Fruit fly (Drosophila melanogaster) whole organism, embryonic: ENCODE data around the gene CG16959.

Experiments
- Atf-2 ChIP-seq: fragments of 200-800 bp; sonication (Bioruptor generic); optimal IDR thresholded peaks from 2 replicates; lab custom pipeline; 2016; ENCODE audit warnings: missing biosample characterization, missing genetic modification characterization
- CG10147 ChIP-seq: fragments of 200-800 bp; sonication (Bioruptor generic); optimal IDR thresholded peaks from 2 replicates; lab custom pipeline; 2019; ENCODE audit warnings: missing biosample characterization, mild to moderate bottlenecking, missing genetic modification characterization, moderate library complexity
- CG10366 ChIP-seq: fragments of 200-800 bp; sonication (Bioruptor generic); IDR thresholded peaks from 2 replicates; pipeline ENCODE4 v1.3.6; 2022; ENCODE audit warnings: missing biosample characterization, missing genetic modification characterization
- CG10543 ChIP-seq: fragments of 200-800 bp; sonication (Bioruptor generic); optimal IDR thresholded peaks from 3 replicates; lab custom pipeline; 2017; ENCODE audit warnings: missing biosample characterization, mild to moderate bottlenecking, missing genetic modification characterization, moderate library complexity
- CG12391 ChIP-seq: fragments of 200-800 bp; sonication (Bioruptor generic); optimal IDR thresholded peaks from 3 replicates; lab custom pipeline; 2018; ENCODE audit warnings: missing biosample characterization, mild to moderate bottlenecking, missing genetic modification characterization, moderate library complexity
- CG12659 ChIP-seq: fragments of 200-800 bp; sonication (Bioruptor generic); optimal IDR thresholded peaks from 3 replicates; lab custom pipeline; 2017; ENCODE audit warnings: mild to moderate bottlenecking, missing biosample characterization, missing genetic modification reagents, missing genetic modification characterization
- CG12769 ChIP-seq: fragments of 200-800 bp; sonication (Bioruptor generic); optimal IDR thresholded peaks from 2 replicates; lab custom pipeline; 2019; ENCODE audit warnings: missing biosample characterization, mild to moderate bottlenecking, missing genetic modification characterization, moderate library complexity
- CG13287 ChIP-seq: fragments of 200-800 bp; sonication (Bioruptor generic); IDR thresholded peaks from 2 replicates; pipeline ENCODE4 v1.3.6; 2022; ENCODE audit warnings: missing biosample characterization, missing genetic modification characterization; ENCODE audit not compliant: partially characterized antibody
- CG13424 ChIP-seq: fragments of 200-800 bp; sonication (Bioruptor generic); optimal IDR thresholded peaks from 2 replicates; lab custom pipeline; 2019; ENCODE audit warnings: missing biosample characterization, mild to moderate bottlenecking, missing genetic modification characterization, moderate library complexity
- CG14050 ChIP-seq: fragments of 200-800 bp; sonication (Bioruptor generic); IDR thresholded peaks from 3 replicates; pipeline ENCODE4 v1.3.6; 2022; ENCODE audit warnings: missing biosample characterization, missing genetic modification characterization
- CG15269 ChIP-seq: fragments of 200-800 bp; sonication (Bioruptor generic); optimal IDR thresholded peaks from 2 replicates; lab custom pipeline; 2018; ENCODE audit warnings: missing biosample characterization, mild to moderate bottlenecking, missing genetic modification characterization, moderate library complexity
- CG15479 ChIP-seq: fragments of 200-800 bp; sonication (Bioruptor generic); optimal IDR thresholded peaks from 3 replicates; lab custom pipeline; 2019; ENCODE audit warnings: missing biosample characterization, mild to moderate bottlenecking, missing genetic modification characterization, moderate library complexity
- CG17361 ChIP-seq: fragments of 200-800 bp; sonication (Bioruptor generic); IDR thresholded peaks from 3 replicates; pipeline ENCODE4 v1.3.6; 2022; ENCODE audit warnings: missing biosample characterization, missing genetic modification characterization
- CG17612 ChIP-seq: fragments of 200-800 bp; sonication (Bioruptor generic); IDR thresholded peaks from 2 replicates; pipeline ENCODE4 v1.3.6; 2022; ENCODE audit warnings: missing biosample characterization, missing genetic modification characterization
- CG31224 ChIP-seq: fragments of 200-800 bp; sonication (Bioruptor generic); IDR thresholded peaks from 2 replicates; pipeline ENCODE4 v1.3.6; 2022; ENCODE audit warnings: missing biosample characterization, missing genetic modification characterization
- CG31441 ChIP-seq: fragments of 200-800 bp; sonication (Bioruptor generic); IDR thresholded peaks from 2 replicates; pipeline ENCODE4 v1.3.6; 2022; ENCODE audit warnings: missing biosample characterization, missing genetic modification characterization
- CG34422 ChIP-seq: fragments of 200-800 bp; sonication (Bioruptor generic); IDR thresholded peaks from 3 replicates; pipeline ENCODE4 v1.3.6; 2022; ENCODE audit warnings: missing biosample characterization, missing genetic modification characterization
- CG4424 ChIP-seq: fragments of 200-800 bp; sonication (Bioruptor generic); optimal IDR thresholded peaks from 3 replicates; lab custom pipeline; 2016; ENCODE audit warnings: missing biosample characterization, missing genetic modification characterization
- CG4617 ChIP-seq: fragments of 200-800 bp; sonication (Bioruptor generic); optimal IDR thresholded peaks from 3 replicates; lab custom pipeline; 2016; ENCODE audit warnings: missing biosample characterization, missing genetic modification characterization, borderline replicate concordance
- CG4730 ChIP-seq: fragments of 200-800 bp; sonication (Bioruptor generic); IDR thresholded peaks from 2 replicates; pipeline ENCODE4 v1.3.6; 2022; ENCODE audit warnings: missing biosample characterization, missing genetic modification characterization
- CG8924 ChIP-seq: fragments of 200-800 bp; optimal IDR thresholded peaks from 3 replicates; lab custom pipeline; 2019; ENCODE audit warnings: missing biosample characterization, mild to moderate bottlenecking, missing genetic modification characterization, moderate library complexity
- CG9876 ChIP-seq: fragments of 200-800 bp; sonication (Bioruptor generic); optimal IDR thresholded peaks from 2 replicates; lab custom pipeline; 2016; ENCODE audit warnings: missing biosample characterization, missing genetic modification characterization
- CG9932 ChIP-seq: fragments of 200-800 bp; sonication (Bioruptor generic); IDR thresholded peaks from 2 replicates; pipeline ENCODE4 v1.3.6; 2022; ENCODE audit warnings: missing biosample characterization, missing genetic modification characterization
- Chrac-16 ChIP-seq: fragments of 200-800 bp; sonication (Bioruptor generic); optimal IDR thresholded peaks from 3 replicates; lab custom pipeline; 2016; ENCODE audit warnings: missing biosample characterization, missing genetic modification characterization
- D ChIP-seq, 2 experiments: fragments of 200-800 bp in 1 of 2; fragments of >200 bp in 1 of 2; sonication (Bioruptor generic) in 1 of 2; optimal IDR thresholded peaks; 2 replicates in 1 of 2; 3 replicates in 1 of 2; lab custom pipeline; 2017; ENCODE audit warnings: mild to moderate bottlenecking in 1 of 2, missing biosample characterization in 1 of 2, missing genetic modification characterization in 1 of 2, missing genetic modification reagents in 1 of 2
- D19A ChIP-seq: fragments of 200-800 bp; optimal IDR thresholded peaks from 3 replicates; lab custom pipeline; 2019; ENCODE audit warnings: missing biosample characterization, mild to moderate bottlenecking, missing genetic modification characterization, moderate library complexity
- Dek ChIP-seq: fragments of 200-800 bp; sonication (Bioruptor generic); optimal IDR thresholded peaks from 3 replicates; lab custom pipeline; 2019; ENCODE audit warnings: missing biosample characterization, mild to moderate bottlenecking, missing genetic modification characterization, moderate library complexity
- Dref ChIP-seq: fragments of 200-800 bp; sonication (Bioruptor generic); IDR thresholded peaks from 2 replicates; pipeline ENCODE4 v1.3.6; 2022; ENCODE audit warnings: missing biosample characterization, missing genetic modification characterization
- Hmr ChIP-seq: fragments of 200-800 bp; sonication (Bioruptor generic); optimal IDR thresholded peaks from 3 replicates; lab custom pipeline; 2017; ENCODE audit warnings: mild to moderate bottlenecking, missing biosample characterization, missing genetic modification reagents, missing genetic modification characterization
- Mad ChIP-seq: fragments of 200-800 bp; sonication (Bioruptor generic); optimal IDR thresholded peaks from 2 replicates; lab custom pipeline; 2016; ENCODE audit warnings: missing biosample characterization, missing genetic modification characterization
- Med ChIP-seq: fragments of 200-800 bp; sonication (Bioruptor generic); peaks from one replicate; lab custom pipeline; 2016; ENCODE audit warnings: missing biosample characterization, missing genetic modification characterization, mild to moderate bottlenecking, inconsistent platforms, moderate library complexity
- NK7.1 ChIP-seq: fragments of 200-800 bp; sonication (Bioruptor generic); optimal IDR thresholded peaks from 3 replicates; lab custom pipeline; 2016; ENCODE audit warnings: missing biosample characterization, missing genetic modification characterization
- PHDP ChIP-seq: fragments of 200-800 bp; sonication (Bioruptor generic); optimal IDR thresholded peaks from 3 replicates; lab custom pipeline; 2018; ENCODE audit warnings: missing biosample characterization, mild to moderate bottlenecking, missing genetic modification characterization, moderate library complexity
- Rx ChIP-seq: fragments of 200-800 bp; sonication (Bioruptor generic); IDR thresholded peaks from 2 replicates; pipeline ENCODE4 v1.3.6; 2022; ENCODE audit warnings: missing biosample characterization, missing genetic modification characterization
- Sry-δ ChIP-seq: fragments of 200-800 bp; sonication (Bioruptor generic); optimal IDR thresholded peaks from 2 replicates; lab custom pipeline; 2016; ENCODE audit warnings: missing biosample characterization, missing genetic modification characterization
- corto ChIP-seq: fragments of 200-800 bp; sonication (Bioruptor generic); optimal IDR thresholded peaks from 2 replicates; lab custom pipeline; 2016; ENCODE audit warnings: missing biosample characterization, mild to moderate bottlenecking, missing genetic modification characterization, moderate library complexity
- dpn ChIP-seq, 2 experiments: fragments of 200-800 bp; sonication (Bioruptor generic); optimal IDR thresholded peaks; 3 replicates each; lab custom pipeline; 2016; ENCODE audit warnings: missing biosample characterization in 2 of 2, missing genetic modification characterization in 2 of 2
- fru ChIP-seq: fragments of >200 bp; optimal IDR thresholded peaks from 2 replicates; lab custom pipeline; 2017
- fu2 ChIP-seq: fragments of 200-800 bp; sonication (Bioruptor generic); optimal IDR thresholded peaks from 2 replicates; lab custom pipeline; 2016; ENCODE audit warnings: missing biosample characterization, missing genetic modification characterization
- hb ChIP-seq: fragments of 200-800 bp; sonication (Bioruptor generic); IDR thresholded peaks from 3 replicates; pipeline ENCODE4 v1.3.6; 2022; ENCODE audit warnings: missing biosample characterization, missing genetic modification characterization; ENCODE audit not compliant: partially characterized antibody
- lbe ChIP-seq: fragments of 200-800 bp; sonication (Bioruptor generic); optimal IDR thresholded peaks from 2 replicates; lab custom pipeline; 2016; ENCODE audit warnings: missing biosample characterization, mild to moderate bottlenecking, missing genetic modification characterization
- phol ChIP-seq: fragments of 200-800 bp; sonication (Bioruptor generic); optimal IDR thresholded peaks from 3 replicates; lab custom pipeline; 2018; ENCODE audit warnings: missing biosample characterization, mild to moderate bottlenecking, missing genetic modification characterization, moderate library complexity
- pzg ChIP-seq: fragments of 200-800 bp; sonication (Bioruptor generic); optimal IDR thresholded peaks from 3 replicates; lab custom pipeline; 2018; ENCODE audit warnings: missing biosample characterization, mild to moderate bottlenecking, missing genetic modification characterization, moderate library complexity
- sens ChIP-seq: fragments of 200-800 bp; sonication (Bioruptor generic); peaks from one replicate; lab custom pipeline; 2016; ENCODE audit warnings: missing biosample characterization, missing genetic modification characterization
- slou ChIP-seq: fragments of 200-800 bp; sonication (Bioruptor generic); optimal IDR thresholded peaks from 3 replicates; lab custom pipeline; 2016; ENCODE audit warnings: missing biosample characterization, missing genetic modification characterization
- tap ChIP-seq: fragments of 200-800 bp; optimal IDR thresholded peaks from 3 replicates; lab custom pipeline; 2019; ENCODE audit warnings: missing biosample characterization, mild to moderate bottlenecking, missing genetic modification characterization, moderate library complexity
- tin ChIP-seq: fragments of 200-800 bp; sonication (Bioruptor generic); optimal IDR thresholded peaks from 3 replicates; lab custom pipeline; 2016; ENCODE audit warnings: missing biosample characterization, missing genetic modification characterization
- tio ChIP-seq: fragments of 200-800 bp; sonication (Bioruptor generic); optimal IDR thresholded peaks from 2 replicates; lab custom pipeline; 2017; ENCODE audit warnings: missing biosample characterization, missing genetic modification characterization, inconsistent platforms
- unc-4 ChIP-seq: fragments of 200-800 bp; sonication (Bioruptor generic); IDR thresholded peaks from 2 replicates; pipeline ENCODE4 v1.3.6; 2022; ENCODE audit warnings: missing biosample characterization, missing genetic modification characterization; ENCODE audit not compliant: partially characterized antibody

Gene CG16959

dm6 chr3L:15094589-15095288, 30.4 kb downstream of the CG16959 start, which contains the start of the genes sstn, Plp and GlyRS (continued):
- peak; percentile 2 for TF ChIP-seq lbe (GFP tag; lab: Kevin White, UChicago)
- TF ChIP-seq CG9932 (GFP tag; lab: Robert Waterston, UW): no peak
- no peak for TF ChIP-seq CG12769
- TF ChIP-seq CG10543: peak; percentile 46
- TF ChIP-seq phol: peak; percentile 61
- peak; percentile 6 for TF ChIP-seq Sry-δ (GFP tag; lab: Kevin White, UChicago)
- TF ChIP-seq Mad: no peak
- peak; percentile 35 for TF ChIP-seq CG4617
- TF ChIP-seq Dref (GFP tag; lab: Robert Waterston, UW): peak; percentile 71
- TF ChIP-seq CG13287 (GFP tag; lab: Robert Waterston, UW): peak; percentile 50
- no peak for TF ChIP-seq Rx (GFP tag; lab: Robert Waterston, UW)
- TF ChIP-seq fu2 (GFP tag; lab: Kevin White, UChicago): no peak
- TF ChIP-seq Atf-2: no peak
- TF ChIP-seq unc-4: peak; percentile 51
- peak; percentile 78 for TF ChIP-seq CG17361 (GFP tag; lab: Robert Waterston, UW)
- TF ChIP-seq corto: peak; percentile 18
- peak; percentile 32 for TF ChIP-seq CG13424 (tag; lab: Kevin White, UChicago)
- TF ChIP-seq sens: peak; percentile 60
- TF ChIP-seq PHDP: peak; percentile 10
- no peak for TF ChIP-seq CG4730 (GFP tag; lab: Robert Waterston, UW)
- TF ChIP-seq CG31224 (GFP tag; lab: Robert Waterston, UW): no peak
- peak; percentile 33 for TF ChIP-seq CG15269 (tag; lab: Kevin White, UChicago)
- TF ChIP-seq CG14050 (GFP tag; lab: Robert Waterston, UW): no peak
- peak; percentile 24 for TF ChIP-seq Dek (tag; lab: Kevin White, UChicago)
- peak; percentile 2 for TF ChIP-seq tio (GFP tag; lab: Kevin White, UChicago)
- peak; percentile 58 for TF ChIP-seq CG10147 (GFP tag; lab: Kevin White, UChicago)
- TF ChIP-seq dpn (GFP tag; optimal IDR thresholded peaks at IDR 0.05; lab: Kevin White, UChicago): peak in 1 of 2 experiments; percentile 39
- no peak for TF ChIP-seq slou
- peak; percentile 33 for TF ChIP-seq D19A (tag; lab: Kevin White, UChicago)
- peak; percentile 41; the same call in 1 of the 3 replicates for TF ChIP-seq CG34422 (GFP tag; lab: Robert Waterston, UW)
- no peak for TF ChIP-seq tap (tag; lab: Kevin White, UChicago)
- peak; percentile 38 for TF ChIP-seq Chrac-16 (GFP tag; lab: Kevin White, UChicago)
- peak; percentile 70 for TF ChIP-seq Med (GFP tag; lab: Kevin White, UChicago)
- TF ChIP-seq CG17612: no peak
- peak; percentile 5 for TF ChIP-seq tin (GFP tag; lab: Kevin White, UChicago)
- TF ChIP-seq CG10366 (GFP tag; lab: Robert Waterston, UW): no peak
- no peak for TF ChIP-seq D (optimal IDR thresholded peaks at IDR 0.05; lab: Kevin White, UChicago)
- peak; percentile 27 for TF ChIP-seq D (GFP tag; optimal IDR thresholded peaks at IDR 0.05; lab: Kevin White, UChicago)
- TF ChIP-seq CG9876 (GFP tag; lab: Kevin White, UChicago): no peak
- TF ChIP-seq CG15479 (GFP tag; lab: Kevin White, UChicago): peak; percentile 90
- peak; percentile 41 for TF ChIP-seq Hmr (GFP tag; lab: Kevin White, UChicago)
- peak; percentile 81 for TF ChIP-seq CG12659 (GFP tag; lab: Kevin White, UChicago)
- TF ChIP-seq CG31441 (GFP tag; lab: Robert Waterston, UW): peak; percentile 85
- TF ChIP-seq hb: no peak
- no peak for TF ChIP-seq fru
- TF ChIP-seq NK7.1 (GFP tag; lab: Kevin White, UChicago): no peak
- peak; percentile 65 for TF ChIP-seq CG12391 (tag; lab: Kevin White, UChicago)
- TF ChIP-seq pzg (GFP tag; lab: Kevin White, UChicago): peak; percentile 51
- TF ChIP-seq CG8924: peak; percentile 29
- TF ChIP-seq CG4424: peak; percentile 34
